Worm (Caenorhabditis elegans) whole organism, L3 larva: ENCODE results near the gene ndub-8.

ENCODE experiments used
- aly-2 ChIP-seq: fragments of 150-350 bp; optimal IDR thresholded peaks from 2 replicates; lab custom pipeline; 2014; ENCODE audit warnings: missing biosample characterization, missing genetic modification characterization
- ama-1 ChIP-seq: fragments of 150-350 bp; optimal IDR thresholded peaks from 2 replicates; lab custom pipeline; 2018
- ceh-82 ChIP-seq: fragments of 150-350 bp; optimal IDR thresholded peaks from 2 replicates; lab custom pipeline; 2014; ENCODE audit warnings: missing biosample characterization, missing genetic modification characterization
- egl-27 ChIP-seq: sonication (generic microtip); optimal IDR thresholded peaks from 4 replicates; lab custom pipeline; 2017; ENCODE audit warnings: missing biosample characterization, missing genetic modification reagents, missing genetic modification characterization
- elt-2 ChIP-seq: sonication (generic microtip); optimal IDR thresholded peaks from 2 replicates; lab custom pipeline; 2016; ENCODE audit warnings: missing genetic modification reagents, mild to moderate bottlenecking, missing genetic modification characterization, missing compliant biosample characterization
- fos-1 ChIP-seq: fragments of 150-350 bp; optimal IDR thresholded peaks from 2 replicates; lab custom pipeline; 2014; ENCODE audit warnings: missing biosample characterization, missing genetic modification characterization
- lin-39 ChIP-seq: fragments of 150-350 bp; optimal IDR thresholded peaks from 2 replicates; lab custom pipeline; 2018; ENCODE audit warnings: missing biosample characterization, missing genetic modification reagents, missing genetic modification characterization
- mml-1 ChIP-seq: fragments of 150-350 bp; sonication (generic microtip); optimal IDR thresholded peaks from 3 replicates; lab custom pipeline; 2014; ENCODE audit warnings: missing biosample characterization, missing genetic modification characterization
- nhr-76 ChIP-seq: fragments of 150-350 bp; sonication (generic microtip); optimal IDR thresholded peaks from 5 replicates; lab custom pipeline; 2014; ENCODE audit warnings: missing biosample characterization, missing genetic modification characterization
- pqm-1 ChIP-seq: fragments of 150-350 bp; optimal IDR thresholded peaks from 2 replicates; lab custom pipeline; 2017; ENCODE audit warnings: missing biosample characterization, missing genetic modification characterization, inconsistent platforms
- skn-1 ChIP-seq: fragments of 150-350 bp; optimal IDR thresholded peaks from 2 replicates; lab custom pipeline; 2014; ENCODE audit warnings: missing biosample characterization, missing genetic modification characterization
- unc-39 ChIP-seq: sonication (generic microtip); optimal IDR thresholded peaks from 4 replicates; lab custom pipeline; 2017; ENCODE audit warnings: missing biosample characterization, missing genetic modification characterization
- zag-1 ChIP-seq: fragments of 150-350 bp; optimal IDR thresholded peaks from 2 replicates; lab custom pipeline; 2014; ENCODE audit warnings: missing biosample characterization, missing genetic modification characterization

- TF ChIP-seq unc-39 (tag; lab: Kevin White, UChicago) (no peak), lin-39 (tag; lab: Kevin White, UChicago) (no peak), zag-1 (tag; lab: Kevin White, UChicago) (no peak), fos-1 (tag; lab: Kevin White, UChicago) (no peak), nhr-76 (no peak), pqm-1 (tag; lab: Kevin White, UChicago) (peak; percentile 80), elt-2 (peak; percentile 86), ama-1 (lab: Kevin White, UChicago) (no peak), aly-2 (tag; lab: Kevin White, UChicago) (no peak), mml-1 (no peak), skn-1 (tag; lab: Kevin White, UChicago) (no peak), egl-27 (no peak), ceh-82 (tag; lab: Kevin White, UChicago) (no peak)
These were observed 11.8 kb upstream of the ndub-8 start for ce11 chrII:13860900-13861299.
